Worm (Caenorhabditis elegans) whole organism, mixed stage, embryonic: ENCODE measurements around the gene F14H8.4.

Experiments
- ceh-39 ChIP-seq: fragments of 150-350 bp; optimal IDR thresholded peaks from 2 replicates; lab custom pipeline; 2014; ENCODE audit warnings: missing biosample characterization, missing genetic modification characterization
- elt-1 ChIP-seq: sonication (generic microtip); optimal IDR thresholded peaks from 2 replicates; lab custom pipeline; 2017; ENCODE audit warnings: missing genetic modification characterization, mild to moderate bottlenecking, missing compliant biosample characterization, antibody characterized with exemption, moderate library complexity, borderline replicate concordance; ENCODE audit not compliant: insufficient read depth
- lin-13 ChIP-seq: fragments of 150-350 bp; optimal IDR thresholded peaks from 2 replicates; lab custom pipeline; 2014; ENCODE audit warnings: missing biosample characterization, missing genetic modification characterization
- lsy-2 ChIP-seq: fragments of 150-350 bp; optimal IDR thresholded peaks from 2 replicates; lab custom pipeline; 2014; ENCODE audit warnings: missing biosample characterization, missing genetic modification characterization
- nhr-237 ChIP-seq: fragments of 150-350 bp; optimal IDR thresholded peaks from 2 replicates; lab custom pipeline; 2014; ENCODE audit warnings: missing biosample characterization, missing genetic modification characterization
- pha-4 ChIP-seq: fragments of 150-350 bp; optimal IDR thresholded peaks from 2 replicates; lab custom pipeline; 2018; ENCODE audit warnings: missing biosample characterization, missing genetic modification reagents, missing genetic modification characterization
- sem-2 ChIP-seq: fragments of 200-800 bp; sonication (Bioruptor generic); optimal IDR thresholded peaks from 2 replicates; lab custom pipeline; 2018; ENCODE audit warnings: mild to moderate bottlenecking, missing genetic modification characterization, missing compliant biosample characterization
- snpc-4 ChIP-seq: fragments of 150-350 bp; optimal IDR thresholded peaks from 2 replicates; lab custom pipeline; 2014; ENCODE audit warnings: missing biosample characterization, missing genetic modification characterization
- unc-120 ChIP-seq: sonication (generic microtip); optimal IDR thresholded peaks from 2 replicates; lab custom pipeline; 2017; ENCODE audit warnings: missing genetic modification characterization, missing compliant biosample characterization; ENCODE audit not compliant: poor library complexity, severe bottlenecking
- ztf-11 ChIP-seq: fragments of 150-350 bp; optimal IDR thresholded peaks from 2 replicates; lab custom pipeline; 2014; ENCODE audit warnings: missing biosample characterization, missing genetic modification characterization

ce11 chrV:14999485-15000023, 24.1 kb upstream of the F14H8.4 start, which contains the start of gene T01C3.11:
- TF ChIP-seq pha-4 (tag; lab: Kevin White, UChicago) (no peak), nhr-237 (tag; lab: Kevin White, UChicago) (no peak), ceh-39 (tag; lab: Kevin White, UChicago) (no peak), snpc-4 (no peak), unc-120 (tag; lab: Kevin White, UChicago) (no peak), elt-1 (no peak), lin-13 (no peak), lsy-2 (no peak), sem-2 (GFP tag; lab: Kevin White, UChicago) (no peak), ztf-11 (tag; lab: Kevin White, UChicago) (no peak)
